ENCODE assay signal across 1 fruit fly cellular context in genomic region chrX:15733995-15734394, dm6.
TF ChIP-seq lines count a peak whose summit lies in the region.

TSS of gene CG12379 (minus strand) at chrX:15733996.
TSS of gene MagR (plus strand) at chrX:15734270.

TF ChIP-seq in whole organism, embryonic, 481 proteins besides CTCF, POLR2A, EP300 and RAD21 (continued from another document and continues in another):
- peak; percentile 77 for TF ChIP-seq CG34376 (GFP tag; optimal IDR thresholded peaks at IDR 0.05; lab: Kevin White, UChicago)
- TF ChIP-seq lab (GFP tag; optimal IDR thresholded peaks at IDR 0.05; lab: Kevin White, UChicago) = no peak
- TF ChIP-seq H15 (GFP tag; IDR thresholded peaks at IDR 0.05; lab: Robert Waterston, UW) = no peak; the same call in 2 of the 3 replicates
- peak in 1 of 3 experiments; percentile 53 for TF ChIP-seq lola (GFP tag; optimal IDR thresholded peaks at IDR 0.05; lab: Kevin White, UChicago)
- TF ChIP-seq dmrt11E (tag; optimal IDR thresholded peaks at IDR 0.05; lab: Kevin White, UChicago) = peak; percentile 47
- no peak for TF ChIP-seq Doc2 (GFP tag; IDR thresholded peaks at IDR 0.05; lab: Robert Waterston, UW)
- TF ChIP-seq ara (GFP tag; IDR thresholded peaks at IDR 0.05; lab: Robert Waterston, UW) = 0 out of 2 replicates have a peak, but pooled peaks have one; percentile 38
- TF ChIP-seq gcm2 (GFP tag; optimal IDR thresholded peaks at IDR 0.05; lab: Kevin White, UChicago) = peak; percentile 5
- no peak for TF ChIP-seq oc (tag; optimal IDR thresholded peaks at IDR 0.05; lab: Kevin White, UChicago)
- peak; percentile 67 for TF ChIP-seq Fer1 (GFP tag; optimal IDR thresholded peaks at IDR 0.05; lab: Kevin White, UChicago)
- TF ChIP-seq CG11723 (GFP tag; optimal IDR thresholded peaks at IDR 0.05; lab: Kevin White, UChicago) = no peak
- peak; percentile 58 for TF ChIP-seq CG15514 (GFP tag; optimal IDR thresholded peaks at IDR 0.05; lab: Kevin White, UChicago)
- TF ChIP-seq schlank (tag; optimal IDR thresholded peaks at IDR 0.05; lab: Kevin White, UChicago) = peak; percentile 29
- no peak for TF ChIP-seq ase (GFP tag; IDR thresholded peaks at IDR 0.05; lab: Robert Waterston, UW)
- TF ChIP-seq Dad (GFP tag; optimal IDR thresholded peaks at IDR 0.05; lab: Kevin White, UChicago) = peak; percentile 48
- peak; percentile 78 for TF ChIP-seq amos (GFP tag; IDR thresholded peaks at IDR 0.05; lab: Robert Waterston, UW; ENCODE audit: partially characterized antibody)
- no peak for TF ChIP-seq CG4360 (GFP tag; IDR thresholded peaks at IDR 0.05; lab: Robert Waterston, UW)
- peak; percentile 56; the same call in 1 of the 3 replicates for TF ChIP-seq dysf (GFP tag; IDR thresholded peaks at IDR 0.05; lab: Robert Waterston, UW)
- TF ChIP-seq h (optimal IDR thresholded peaks at IDR 0.05; lab: Kevin White, UChicago) = no peak
- no peak for TF ChIP-seq B-H1 (GFP tag; IDR thresholded peaks at IDR 0.05; lab: Robert Waterston, UW)
- TF ChIP-seq CG34422 (GFP tag; IDR thresholded peaks at IDR 0.05; lab: Robert Waterston, UW) = no peak
- TF ChIP-seq CG9215 (GFP tag; IDR thresholded peaks at IDR 0.05; lab: Robert Waterston, UW) = peak; percentile 63
- peak; percentile 67; the same call in 2 of the 3 replicates for TF ChIP-seq CG6791 (GFP tag; IDR thresholded peaks at IDR 0.05; lab: Robert Waterston, UW; ENCODE audit: partially characterized antibody)
- peak; percentile 66; the same call in 1 of the 2 replicates for TF ChIP-seq sna (GFP tag; IDR thresholded peaks at IDR 0.05; lab: Robert Waterston, UW; ENCODE audit: partially characterized antibody)
- TF ChIP-seq vfl (GFP tag; optimal IDR thresholded peaks at IDR 0.05; lab: Kevin White, UChicago) = peak; percentile 31
- peak; percentile 62 for TF ChIP-seq nerfin-2 (GFP tag; IDR thresholded peaks at IDR 0.05; lab: Robert Waterston, UW; ENCODE audit: partially characterized antibody)
- TF ChIP-seq disco-r (GFP tag; optimal IDR thresholded peaks at IDR 0.05; lab: Kevin White, UChicago) = peak; percentile 18
- TF ChIP-seq unpg (GFP tag; optimal IDR thresholded peaks at IDR 0.05; lab: Kevin White, UChicago) = no peak
- peak; percentile 71 for TF ChIP-seq CG34224 (GFP tag; IDR thresholded peaks at IDR 0.05; lab: Robert Waterston, UW; ENCODE audit: partially characterized antibody)
- no peak for TF ChIP-seq stwl (tag; optimal IDR thresholded peaks at IDR 0.05; lab: Kevin White, UChicago)
- peak; percentile 7 for TF ChIP-seq CG17186 (GFP tag; optimal IDR thresholded peaks at IDR 0.05; lab: Kevin White, UChicago)
- TF ChIP-seq Kr (GFP tag; optimal IDR thresholded peaks at IDR 0.05; lab: Kevin White, UChicago) = no peak
- TF ChIP-seq Spps (tag; optimal IDR thresholded peaks at IDR 0.05; lab: Kevin White, UChicago) = no peak
- TF ChIP-seq Ssrp (tag; optimal IDR thresholded peaks at IDR 0.05; lab: Kevin White, UChicago) = peak; percentile 44
- TF ChIP-seq Hsf (GFP tag; optimal IDR thresholded peaks at IDR 0.05; lab: Kevin White, UChicago) = peak; percentile 63
- peak; percentile 29 for TF ChIP-seq maf-S (GFP tag; optimal IDR thresholded peaks at IDR 0.05; lab: Kevin White, UChicago)
- peak; percentile 56 for TF ChIP-seq CG7786 (GFP tag; optimal IDR thresholded peaks at IDR 0.05; lab: Kevin White, UChicago)
- TF ChIP-seq CG7839 (tag; optimal IDR thresholded peaks at IDR 0.05; lab: Kevin White, UChicago) = no peak
- TF ChIP-seq CG6689 (GFP tag; IDR thresholded peaks at IDR 0.05; lab: Robert Waterston, UW) = peak; percentile 28; the same call in 1 of the 2 replicates
- TF ChIP-seq Ets97D (GFP tag; optimal IDR thresholded peaks at IDR 0.05; lab: Kevin White, UChicago) = peak; percentile 30
- no peak for TF ChIP-seq CG8944 (GFP tag; optimal IDR thresholded peaks at IDR 0.05; lab: Kevin White, UChicago)
- no peak for TF ChIP-seq CG17912 (GFP tag; optimal IDR thresholded peaks at IDR 0.05; lab: Kevin White, UChicago)
- TF ChIP-seq CG13424 (tag; optimal IDR thresholded peaks at IDR 0.05; lab: Kevin White, UChicago) = peak; percentile 71
- 0 out of 3 replicates have a peak, but pooled peaks have one; percentile 6 for TF ChIP-seq zfh1 (GFP tag; IDR thresholded peaks at IDR 0.05; lab: Robert Waterston, UW)
- peak; percentile 42 for TF ChIP-seq Bdp1 (GFP tag; optimal IDR thresholded peaks at IDR 0.05; lab: Kevin White, UChicago)
- no peak for TF ChIP-seq Mrtf (GFP tag; IDR thresholded peaks at IDR 0.05; lab: Robert Waterston, UW)
- TF ChIP-seq CG11247 (GFP tag; IDR thresholded peaks at IDR 0.05; lab: Robert Waterston, UW) = no peak
- TF ChIP-seq gro (GFP tag; optimal IDR thresholded peaks at IDR 0.05; lab: Kevin White, UChicago) = peak; percentile 68
- TF ChIP-seq NC2β (GFP tag; optimal IDR thresholded peaks at IDR 0.05; lab: Kevin White, UChicago) = peak; percentile 41
- TF ChIP-seq sr (GFP tag; IDR thresholded peaks at IDR 0.05; lab: Robert Waterston, UW) = no peak
- TF ChIP-seq Dp (GFP tag; optimal IDR thresholded peaks at IDR 0.05; lab: Kevin White, UChicago) = peak; percentile 36
- peak; percentile 59 for TF ChIP-seq CG13775 (GFP tag; optimal IDR thresholded peaks at IDR 0.05; lab: Kevin White, UChicago)
- peak; percentile 83 for TF ChIP-seq sug (tag; optimal IDR thresholded peaks at IDR 0.05; lab: Kevin White, UChicago)
- no peak for TF ChIP-seq pan (optimal IDR thresholded peaks at IDR 0.05; lab: Kevin White, UChicago)
- no peak for TF ChIP-seq pan (GFP tag; optimal IDR thresholded peaks at IDR 0.05 in 1 of 2, IDR thresholded peaks at IDR 0.05 in 1 of 2)
- TF ChIP-seq Nf-YB (GFP tag; optimal IDR thresholded peaks at IDR 0.05; lab: Kevin White, UChicago) = no peak
- TF ChIP-seq Oaz (GFP tag; IDR thresholded peaks at IDR 0.05; lab: Robert Waterston, UW) = peak; percentile 48; the same call in 1 of the 2 replicates
- no peak for TF ChIP-seq CG11696 (GFP tag; IDR thresholded peaks at IDR 0.05; lab: Robert Waterston, UW)
- TF ChIP-seq CG1233 (GFP tag; optimal IDR thresholded peaks at IDR 0.05; lab: Kevin White, UChicago) = peak; percentile 46
- peak; percentile 66 for TF ChIP-seq Fer3 (tag; optimal IDR thresholded peaks at IDR 0.05; lab: Kevin White, UChicago)
- TF ChIP-seq TFAM (GFP tag; optimal IDR thresholded peaks at IDR 0.05; lab: Kevin White, UChicago) = no peak
- no peak for TF ChIP-seq C15 (GFP tag; IDR thresholded peaks at IDR 0.05; lab: Robert Waterston, UW)
- no peak for TF ChIP-seq CG14050 (GFP tag; IDR thresholded peaks at IDR 0.05; lab: Robert Waterston, UW)
- TF ChIP-seq CG11398 (GFP tag; optimal IDR thresholded peaks at IDR 0.05; lab: Kevin White, UChicago) = peak; percentile 29
- TF ChIP-seq CG11695 (GFP tag; IDR thresholded peaks at IDR 0.05; lab: Robert Waterston, UW) = no peak
- peak; percentile 3 for TF ChIP-seq CG12942 (GFP tag; optimal IDR thresholded peaks at IDR 0.05; lab: Kevin White, UChicago)
- no peak for TF ChIP-seq odd (GFP tag; optimal IDR thresholded peaks at IDR 0.05; lab: Kevin White, UChicago)
- peak; percentile 80 for TF ChIP-seq nmo (GFP tag; optimal IDR thresholded peaks at IDR 0.05; lab: Kevin White, UChicago)
- peak; percentile 48 for TF ChIP-seq CG2129 (GFP tag; IDR thresholded peaks at IDR 0.05; lab: Robert Waterston, UW; ENCODE audit: partially characterized antibody)
- no peak for TF ChIP-seq CG16779 (GFP tag; IDR thresholded peaks at IDR 0.05; lab: Robert Waterston, UW)
- peak; percentile 25 for TF ChIP-seq Mes4 (GFP tag; optimal IDR thresholded peaks at IDR 0.05; lab: Kevin White, UChicago)
- TF ChIP-seq CG11504 (tag; optimal IDR thresholded peaks at IDR 0.05; lab: Kevin White, UChicago) = no peak
- TF ChIP-seq CG8388 (GFP tag; optimal IDR thresholded peaks at IDR 0.05; lab: Kevin White, UChicago) = peak; percentile 33
- peak; percentile 79 for TF ChIP-seq HLH4C (GFP tag; IDR thresholded peaks at IDR 0.05; lab: Robert Waterston, UW; ENCODE audit: partially characterized antibody)
- peak; percentile 59; the same call in 1 of the 2 replicates for TF ChIP-seq Atf6 (GFP tag; IDR thresholded peaks at IDR 0.05; lab: Robert Waterston, UW)
- peak; percentile 29 for TF ChIP-seq CG18619 (GFP tag; optimal IDR thresholded peaks at IDR 0.05; lab: Kevin White, UChicago)
- TF ChIP-seq CG13123 (GFP tag; optimal IDR thresholded peaks at IDR 0.05; lab: Kevin White, UChicago) = no peak
- TF ChIP-seq seq (GFP tag; IDR thresholded peaks at IDR 0.05; lab: Robert Waterston, UW) = no peak
- no peak for TF ChIP-seq hth (optimal IDR thresholded peaks at IDR 0.05; lab: Kevin White, UChicago)
- peak; percentile 67 for TF ChIP-seq pho (GFP tag; optimal IDR thresholded peaks at IDR 0.05; lab: Kevin White, UChicago)
- TF ChIP-seq scrt (GFP tag; optimal IDR thresholded peaks at IDR 0.05; lab: Kevin White, UChicago) = no peak
- no peak for TF ChIP-seq sc (optimal IDR thresholded peaks at IDR 0.05; lab: Kevin White, UChicago)
- TF ChIP-seq sc (GFP tag; optimal IDR thresholded peaks at IDR 0.05; lab: Kevin White, UChicago) = no peak
- TF ChIP-seq D19B (GFP tag; optimal IDR thresholded peaks at IDR 0.05; lab: Kevin White, UChicago) = no peak
- peak; percentile 55; the same call in 1 of the 2 replicates for TF ChIP-seq CG4404 (GFP tag; IDR thresholded peaks at IDR 0.05; lab: Robert Waterston, UW)
- TF ChIP-seq salm (tag; optimal IDR thresholded peaks at IDR 0.05; lab: Kevin White, UChicago) = no peak
- TF ChIP-seq eve (GFP tag; optimal IDR thresholded peaks at IDR 0.05; lab: Kevin White, UChicago) = no peak
- no peak for TF ChIP-seq CG15601 (tag; optimal IDR thresholded peaks at IDR 0.05; lab: Kevin White, UChicago)
- TF ChIP-seq corto (GFP tag; optimal IDR thresholded peaks at IDR 0.05; lab: Kevin White, UChicago) = no peak
- TF ChIP-seq CG9932 (GFP tag; IDR thresholded peaks at IDR 0.05; lab: Robert Waterston, UW) = peak; percentile 74
- TF ChIP-seq CG10979 (tag; optimal IDR thresholded peaks at IDR 0.05; lab: Kevin White, UChicago) = peak; percentile 30
- 0 out of 2 replicates have a peak, but pooled peaks have one; percentile 20 for TF ChIP-seq Adf1 (GFP tag; IDR thresholded peaks at IDR 0.05; lab: Robert Waterston, UW)
- TF ChIP-seq MTF-1 (GFP tag; optimal IDR thresholded peaks at IDR 0.05; lab: Kevin White, UChicago; ENCODE audit: borderline replicate concordance) = no peak
- no peak for TF ChIP-seq CG12155 (GFP tag; optimal IDR thresholded peaks at IDR 0.05; lab: Kevin White, UChicago)
- peak; percentile 54 for TF ChIP-seq Hr3 (GFP tag; optimal IDR thresholded peaks at IDR 0.05; lab: Kevin White, UChicago)
- no peak for TF ChIP-seq H2.0 (GFP tag; IDR thresholded peaks at IDR 0.05; lab: Robert Waterston, UW)
- TF ChIP-seq tx (GFP tag; optimal IDR thresholded peaks at IDR 0.05; lab: Kevin White, UChicago) = peak; percentile 67
- no peak for TF ChIP-seq cg (GFP tag; optimal IDR thresholded peaks at IDR 0.05; lab: Kevin White, UChicago)
- no peak for TF ChIP-seq CG8765 (GFP tag; IDR thresholded peaks at IDR 0.05; lab: Robert Waterston, UW)
- TF ChIP-seq sens (GFP tag; lab: Kevin White, UChicago) = peak; percentile 93
- no peak for TF ChIP-seq Sox102F (GFP tag; optimal IDR thresholded peaks at IDR 0.05; lab: Kevin White, UChicago)
- no peak for TF ChIP-seq CG16815 (GFP tag; optimal IDR thresholded peaks at IDR 0.05; lab: Kevin White, UChicago)
- TF ChIP-seq Camta (GFP tag; optimal IDR thresholded peaks at IDR 0.05; lab: Kevin White, UChicago) = peak; percentile 55
- peak in 1 of 2 experiments; percentile 7 for TF ChIP-seq bsh (GFP tag; optimal IDR thresholded peaks at IDR 0.05; lab: Kevin White, UChicago)
- no peak for TF ChIP-seq CG10431 (GFP tag; optimal IDR thresholded peaks at IDR 0.05; lab: Kevin White, UChicago)
- TF ChIP-seq grau (tag; optimal IDR thresholded peaks at IDR 0.05; lab: Kevin White, UChicago) = peak; percentile 70
- TF ChIP-seq ham (GFP tag; IDR thresholded peaks at IDR 0.05; lab: Robert Waterston, UW) = no peak
- peak; percentile 27 for TF ChIP-seq CG33213 (GFP tag; optimal IDR thresholded peaks at IDR 0.05; lab: Kevin White, UChicago)
- TF ChIP-seq CG8290 (GFP tag; optimal IDR thresholded peaks at IDR 0.05; lab: Kevin White, UChicago) = peak; percentile 29
- TF ChIP-seq CG8290 (tag; optimal IDR thresholded peaks at IDR 0.05; lab: Kevin White, UChicago) = no peak
- peak; percentile 27 for TF ChIP-seq NK7.1 (GFP tag; optimal IDR thresholded peaks at IDR 0.05; lab: Kevin White, UChicago)
- no peak for TF ChIP-seq yki (optimal IDR thresholded peaks at IDR 0.05; lab: Kevin White, UChicago)
- no peak for TF ChIP-seq CG11093 (GFP tag; IDR thresholded peaks at IDR 0.05; lab: Robert Waterston, UW)
- TF ChIP-seq CG42726 (GFP tag; IDR thresholded peaks at IDR 0.05; lab: Robert Waterston, UW; ENCODE audit: partially characterized antibody) = peak; percentile 62; the same call in 1 of the 2 replicates
- no peak for TF ChIP-seq z (GFP tag; IDR thresholded peaks at IDR 0.05; lab: Robert Waterston, UW)
- TF ChIP-seq Opbp (GFP tag; IDR thresholded peaks at IDR 0.05; lab: Robert Waterston, UW; ENCODE audit: partially characterized antibody) = peak; percentile 67
- TF ChIP-seq CG3726 (GFP tag; IDR thresholded peaks at IDR 0.05; lab: Robert Waterston, UW) = no peak
- no peak for TF ChIP-seq CG6765 (GFP tag; optimal IDR thresholded peaks at IDR 0.05; lab: Kevin White, UChicago)
- TF ChIP-seq Ptx1 (GFP tag; IDR thresholded peaks at IDR 0.05; lab: Robert Waterston, UW) = peak; percentile 53
- no peak for TF ChIP-seq Trl (optimal IDR thresholded peaks at IDR 0.05; lab: Kevin White, UChicago)
- peak; percentile 40 for TF ChIP-seq Trl (GFP tag; optimal IDR thresholded peaks at IDR 0.05; lab: Kevin White, UChicago)
- no peak for TF ChIP-seq cato (GFP tag; optimal IDR thresholded peaks at IDR 0.05; lab: Kevin White, UChicago; ENCODE audit: borderline replicate concordance)
- no peak for TF ChIP-seq CG17802 (tag; optimal IDR thresholded peaks at IDR 0.05; lab: Kevin White, UChicago)
- TF ChIP-seq Side (GFP tag; optimal IDR thresholded peaks at IDR 0.05; lab: Kevin White, UChicago) = peak; percentile 62
- TF ChIP-seq CG2199 (GFP tag; IDR thresholded peaks at IDR 0.05; lab: Robert Waterston, UW) = no peak
- TF ChIP-seq Ets65A (GFP tag; lab: Kevin White, UChicago) = peak; percentile 71
- no peak for TF ChIP-seq org-1 (GFP tag; optimal IDR thresholded peaks at IDR 0.05; lab: Kevin White, UChicago)
- TF ChIP-seq Eip74EF (GFP tag; optimal IDR thresholded peaks at IDR 0.05; lab: Kevin White, UChicago) = no peak
- TF ChIP-seq CG4282 (GFP tag; optimal IDR thresholded peaks at IDR 0.05; lab: Kevin White, UChicago) = no peak
- no peak for TF ChIP-seq CG15073 (GFP tag; optimal IDR thresholded peaks at IDR 0.05; lab: Kevin White, UChicago)
- TF ChIP-seq CG10147 (GFP tag; optimal IDR thresholded peaks at IDR 0.05; lab: Kevin White, UChicago) = peak; percentile 69
- TF ChIP-seq Deaf1 (tag; optimal IDR thresholded peaks at IDR 0.05; lab: Kevin White, UChicago) = peak; percentile 30
